Worm (Caenorhabditis elegans) whole organism, L1 larva: ENCODE measurements around the gene mup-4.
A peak's percentile ranks its signal among the peaks of the same experiment; 100 is the strongest.

ENCODE experiments used
- aha-1 ChIP-seq: fragments of 150-350 bp; optimal IDR thresholded peaks from 2 replicates; lab custom pipeline; 2014; ENCODE audit warnings: missing biosample characterization, missing genetic modification characterization
- egl-27 ChIP-seq, 2 experiments: fragments of 150-350 bp in 1 of 2; sonication (generic microtip); optimal IDR thresholded peaks; 3 replicates each; lab custom pipeline; 2017 to 2018; ENCODE audit warnings: missing biosample characterization in 2 of 2, missing genetic modification characterization in 2 of 2, missing genetic modification reagents in 2 of 2
- fkh-4 ChIP-seq: sonication (generic microtip); optimal IDR thresholded peaks from 2 replicates; lab custom pipeline; 2016; ENCODE audit warnings: missing compliant biosample characterization, missing genetic modification characterization, borderline replicate concordance
- lin-35 ChIP-seq, 2 experiments: fragments of 150-350 bp; optimal IDR thresholded peaks; 2 replicates each; lab custom pipeline; 2014; ENCODE audit warnings: missing biosample characterization in 2 of 2, missing genetic modification characterization in 2 of 2, missing genetic modification reagents in 2 of 2
- lsy-2 ChIP-seq, 2 experiments: fragments of 150-350 bp; optimal IDR thresholded peaks; 2 replicates each; lab custom pipeline; 2014; ENCODE audit warnings: missing biosample characterization in 2 of 2, missing genetic modification characterization in 2 of 2
- nhr-20 ChIP-seq: sonication (generic microtip); optimal IDR thresholded peaks from 2 replicates; lab custom pipeline; 2016; ENCODE audit warnings: mild to moderate bottlenecking, missing genetic modification characterization, missing compliant biosample characterization
- nhr-237 ChIP-seq: fragments of 150-350 bp; optimal IDR thresholded peaks from 2 replicates; lab custom pipeline; 2014; ENCODE audit warnings: missing biosample characterization, missing genetic modification characterization
- nhr-76 ChIP-seq: sonication (generic microtip); optimal IDR thresholded peaks from 2 replicates; lab custom pipeline; 2017; ENCODE audit warnings: missing biosample characterization, missing genetic modification characterization
- nhr-90 ChIP-seq: sonication (generic microtip); optimal IDR thresholded peaks from 2 replicates; lab custom pipeline; 2016; ENCODE audit warnings: mild to moderate bottlenecking, missing genetic modification characterization, missing compliant biosample characterization; ENCODE audit not compliant: poor library complexity
- tbx-2 ChIP-seq: sonication (generic microtip); optimal IDR thresholded peaks from 2 replicates; lab custom pipeline; 2016; ENCODE audit warnings: missing genetic modification characterization, missing compliant biosample characterization
- tlp-1 ChIP-seq: fragments of 150-350 bp; optimal IDR thresholded peaks from 2 replicates; lab custom pipeline; 2014; ENCODE audit warnings: missing biosample characterization, missing genetic modification characterization
- unc-62 ChIP-seq: fragments of 150-350 bp; optimal IDR thresholded peaks from 2 replicates; lab custom pipeline; 2014; ENCODE audit warnings: missing biosample characterization, missing genetic modification reagents, missing genetic modification characterization
- ztf-11 ChIP-seq, 2 experiments: sonication (generic microtip); optimal IDR thresholded peaks; 2 replicates each; lab custom pipeline; 2016 to 2017; ENCODE audit warnings: missing genetic modification characterization in 2 of 2, missing biosample characterization in 1 of 2, missing compliant biosample characterization in 1 of 2

ce11 chrIII:7488303-7488702, 602 bp downstream of the mup-4 start:
- no peak for TF ChIP-seq fkh-4
- TF ChIP-seq ztf-11 (tag; optimal IDR thresholded peaks at IDR 0.05; lab: Kevin White, UChicago) = no peak
- no peak for TF ChIP-seq nhr-76 (tag; lab: Kevin White, UChicago)
- no peak for TF ChIP-seq nhr-237 (tag; lab: Kevin White, UChicago)
- TF ChIP-seq lsy-2 (tag; optimal IDR thresholded peaks at IDR 0.05; lab: Kevin White, UChicago) = peak; percentile 22 to 47
- TF ChIP-seq aha-1 (tag; lab: Kevin White, UChicago) = no peak
- peak; percentile 63 for TF ChIP-seq nhr-90
- peak; percentile 37 for TF ChIP-seq tbx-2
- no peak for TF ChIP-seq tlp-1
- TF ChIP-seq egl-27 (tag; optimal IDR thresholded peaks at IDR 0.05; lab: Kevin White, UChicago) = no peak
- peak in 1 of 2 experiments; percentile 12 for TF ChIP-seq lin-35 (GFP tag; optimal IDR thresholded peaks at IDR 0.05; lab: Kevin White, UChicago)
- TF ChIP-seq nhr-20 (tag; lab: Kevin White, UChicago) = peak; percentile 78
- TF ChIP-seq unc-62 (GFP tag; lab: Kevin White, UChicago) = no peak
